Fruit fly (Drosophila melanogaster) whole organism, embryonic: ENCODE results near the gene CG43163.

ENCODE experiments used
- ATbp ChIP-seq: fragments of 200-800 bp; sonication (Bioruptor generic); optimal IDR thresholded peaks from 2 replicates; lab custom pipeline; 2017; ENCODE audit warnings: missing biosample characterization, mild to moderate bottlenecking, missing genetic modification characterization, missing genetic modification reagents
- Bgb ChIP-seq: fragments of 200-800 bp; sonication (Bioruptor generic); IDR thresholded peaks from 2 replicates; pipeline ENCODE4 v1.3.6; 2022; ENCODE audit warnings: missing biosample characterization, missing genetic modification characterization; ENCODE audit not compliant: partially characterized antibody
- BtbVII ChIP-seq: fragments of 200-800 bp; sonication (Bioruptor generic); optimal IDR thresholded peaks from 3 replicates; lab custom pipeline; 2017; ENCODE audit warnings: missing biosample characterization, mild to moderate bottlenecking, missing genetic modification characterization
- CG11695 ChIP-seq: fragments of 200-800 bp; sonication (Bioruptor generic); IDR thresholded peaks from 3 replicates; pipeline ENCODE4 v1.3.6; 2022; ENCODE audit warnings: missing biosample characterization, missing genetic modification characterization
- CG11696 ChIP-seq: fragments of 200-800 bp; sonication (Bioruptor generic); IDR thresholded peaks from 2 replicates; pipeline ENCODE4 v1.3.6; 2022; ENCODE audit warnings: missing biosample characterization, missing genetic modification characterization
- CG12391 ChIP-seq: fragments of 200-800 bp; sonication (Bioruptor generic); optimal IDR thresholded peaks from 3 replicates; lab custom pipeline; 2018; ENCODE audit warnings: missing biosample characterization, mild to moderate bottlenecking, missing genetic modification characterization, moderate library complexity
- CG13287 ChIP-seq: fragments of 200-800 bp; sonication (Bioruptor generic); IDR thresholded peaks from 2 replicates; pipeline ENCODE4 v1.3.6; 2022; ENCODE audit warnings: missing biosample characterization, missing genetic modification characterization; ENCODE audit not compliant: partially characterized antibody
- CG15073 ChIP-seq: fragments of 200-800 bp; sonication (Bioruptor generic); optimal IDR thresholded peaks from 2 replicates; lab custom pipeline; 2016; ENCODE audit warnings: missing biosample characterization, missing genetic modification characterization
- CG1529 ChIP-seq: fragments of 200-800 bp; sonication (Bioruptor generic); optimal IDR thresholded peaks from 3 replicates; lab custom pipeline; 2018; ENCODE audit warnings: missing biosample characterization, missing genetic modification characterization
- CG15514 ChIP-seq: fragments of 200-800 bp; sonication (Bioruptor generic); optimal IDR thresholded peaks from 3 replicates; lab custom pipeline; 2017; ENCODE audit warnings: missing biosample characterization, missing genetic modification characterization, mild to moderate bottlenecking, moderate library complexity, missing genetic modification reagents
- CG16815 ChIP-seq: fragments of 200-800 bp; sonication (Bioruptor generic); optimal IDR thresholded peaks from 3 replicates; lab custom pipeline; 2017; ENCODE audit warnings: missing biosample characterization, mild to moderate bottlenecking, missing genetic modification characterization
- CG17385 ChIP-seq: fragments of 200-800 bp; sonication (Bioruptor generic); optimal IDR thresholded peaks from 3 replicates; lab custom pipeline; 2018; ENCODE audit warnings: missing biosample characterization, mild to moderate bottlenecking, missing genetic modification characterization
- CG18262 ChIP-seq: fragments of 200-800 bp; optimal IDR thresholded peaks from 3 replicates; lab custom pipeline; 2019; ENCODE audit warnings: missing biosample characterization, mild to moderate bottlenecking, missing genetic modification characterization, moderate library complexity
- CG18764 ChIP-seq: fragments of 200-800 bp; sonication (Bioruptor generic); optimal IDR thresholded peaks from 3 replicates; lab custom pipeline; 2016; ENCODE audit warnings: missing biosample characterization, missing genetic modification characterization
- CG2712 ChIP-seq: fragments of 200-800 bp; optimal IDR thresholded peaks from 3 replicates; lab custom pipeline; 2019; ENCODE audit warnings: missing biosample characterization, mild to moderate bottlenecking, missing genetic modification characterization, moderate library complexity
- CG4707 ChIP-seq: fragments of 200-800 bp; sonication (Bioruptor generic); optimal IDR thresholded peaks from 2 replicates; lab custom pipeline; 2018; ENCODE audit warnings: missing biosample characterization, mild to moderate bottlenecking, missing genetic modification characterization, moderate library complexity
- CG6689 ChIP-seq: fragments of 200-800 bp; sonication (Bioruptor generic); IDR thresholded peaks from 2 replicates; pipeline ENCODE4 v1.3.6; 2022; ENCODE audit warnings: missing biosample characterization, missing genetic modification characterization
- CG7357 ChIP-seq: fragments of 200-800 bp; sonication (Bioruptor generic); IDR thresholded peaks from 3 replicates; pipeline ENCODE4 v1.3.6; 2022; ENCODE audit warnings: missing biosample characterization, missing genetic modification characterization
- CG7372 ChIP-seq: fragments of 200-800 bp; sonication (Bioruptor generic); IDR thresholded peaks from 2 replicates; pipeline ENCODE4 v1.3.6; 2022; ENCODE audit warnings: missing biosample characterization, missing genetic modification characterization
- CG7556 ChIP-seq: fragments of 200-800 bp; sonication (Bioruptor generic); optimal IDR thresholded peaks from 2 replicates; lab custom pipeline; 2017; ENCODE audit warnings: missing biosample characterization, mild to moderate bottlenecking, missing genetic modification characterization
- CG8359 ChIP-seq: fragments of 200-800 bp; sonication (Bioruptor generic); optimal IDR thresholded peaks from 2 replicates; lab custom pipeline; 2017; ENCODE audit warnings: missing biosample characterization, mild to moderate bottlenecking, missing genetic modification characterization, borderline replicate concordance
- CG8388 ChIP-seq: fragments of 200-800 bp; sonication (Bioruptor generic); optimal IDR thresholded peaks from 2 replicates; lab custom pipeline; 2019; ENCODE audit warnings: missing biosample characterization, mild to moderate bottlenecking, missing genetic modification characterization, moderate library complexity
- CG9437 ChIP-seq: fragments of 200-800 bp; sonication (Bioruptor generic); optimal IDR thresholded peaks from 2 replicates; lab custom pipeline; 2018; ENCODE audit warnings: missing biosample characterization, mild to moderate bottlenecking, missing genetic modification characterization
- D19A ChIP-seq: fragments of 200-800 bp; optimal IDR thresholded peaks from 3 replicates; lab custom pipeline; 2019; ENCODE audit warnings: missing biosample characterization, mild to moderate bottlenecking, missing genetic modification characterization, moderate library complexity
- Eip74EF ChIP-seq, 2 experiments: fragments of 200-800 bp in 1 of 2; fragments of >200 bp in 1 of 2; sonication (Bioruptor generic) in 1 of 2; optimal IDR thresholded peaks; 2 replicates each; lab custom pipeline; 2017 to 2019; ENCODE audit warnings: missing biosample characterization in 2 of 2, missing genetic modification characterization in 2 of 2, mild to moderate bottlenecking in 1 of 2, moderate library complexity in 1 of 2
- HLH3B ChIP-seq: fragments of 200-800 bp; sonication (Bioruptor generic); IDR thresholded peaks from 2 replicates; pipeline ENCODE4 v1.3.6; 2022; ENCODE audit warnings: missing biosample characterization, missing genetic modification characterization
- Hr78 ChIP-seq, 2 experiments: fragments of 200-800 bp in 1 of 2; fragments of >200 bp in 1 of 2; sonication (Bioruptor generic) in 1 of 2; optimal IDR thresholded peaks; 2 replicates each; lab custom pipeline; 2017 to 2019; ENCODE audit warnings: missing biosample characterization in 2 of 2, missing genetic modification characterization in 2 of 2, mild to moderate bottlenecking in 1 of 2, moderate library complexity in 1 of 2
- Oli ChIP-seq: fragments of 200-800 bp; sonication (Bioruptor generic); optimal IDR thresholded peaks from 2 replicates; lab custom pipeline; 2018; ENCODE audit warnings: missing biosample characterization, mild to moderate bottlenecking, missing genetic modification characterization, moderate library complexity
- PHDP ChIP-seq: fragments of 200-800 bp; sonication (Bioruptor generic); optimal IDR thresholded peaks from 3 replicates; lab custom pipeline; 2018; ENCODE audit warnings: missing biosample characterization, mild to moderate bottlenecking, missing genetic modification characterization, moderate library complexity
- Six4 ChIP-seq: fragments of 200-800 bp; sonication (Bioruptor generic); optimal IDR thresholded peaks from 2 replicates; lab custom pipeline; 2016; ENCODE audit warnings: missing biosample characterization, missing genetic modification characterization
- Sox100B ChIP-seq: fragments of 200-800 bp; sonication (Bioruptor generic); optimal IDR thresholded peaks from 3 replicates; lab custom pipeline; 2018; ENCODE audit warnings: missing biosample characterization, mild to moderate bottlenecking, missing genetic modification characterization
- Ssrp ChIP-seq: fragments of 200-800 bp; sonication (Bioruptor generic); optimal IDR thresholded peaks from 2 replicates; lab custom pipeline; 2018; ENCODE audit warnings: missing biosample characterization, mild to moderate bottlenecking, missing genetic modification characterization, moderate library complexity
- bigmax ChIP-seq: fragments of 200-800 bp; sonication (Bioruptor generic); optimal IDR thresholded peaks from 2 replicates; lab custom pipeline; 2018; ENCODE audit warnings: missing biosample characterization, mild to moderate bottlenecking, missing genetic modification characterization
- bowl ChIP-seq: fragments of 200-800 bp; sonication (Bioruptor generic); IDR thresholded peaks from 2 replicates; pipeline ENCODE4 v1.3.6; 2022; ENCODE audit warnings: missing biosample characterization, missing genetic modification characterization
- br ChIP-seq: fragments of >200 bp; optimal IDR thresholded peaks from 2 replicates; lab custom pipeline; 2017
- btn ChIP-seq: fragments of 200-800 bp; sonication (Bioruptor generic); optimal IDR thresholded peaks from 2 replicates; lab custom pipeline; 2016; ENCODE audit warnings: missing biosample characterization, missing genetic modification characterization
- dm ChIP-seq: fragments of 200-800 bp; sonication (Bioruptor generic); optimal IDR thresholded peaks from 3 replicates; lab custom pipeline; 2016; ENCODE audit warnings: missing biosample characterization, missing genetic modification characterization
- en ChIP-seq: fragments of 200-800 bp; sonication (Bioruptor generic); optimal IDR thresholded peaks from 2 replicates; lab custom pipeline; 2016; ENCODE audit warnings: missing biosample characterization, missing genetic modification characterization
- fd96Cb ChIP-seq: fragments of 200-800 bp; sonication (Bioruptor generic); optimal IDR thresholded peaks from 2 replicates; lab custom pipeline; 2018; ENCODE audit warnings: missing biosample characterization, mild to moderate bottlenecking, missing genetic modification characterization, moderate library complexity
- gt ChIP-seq: fragments of 200-800 bp; sonication (Bioruptor generic); IDR thresholded peaks from 2 replicates; pipeline ENCODE4 v1.3.6; 2022; ENCODE audit warnings: missing biosample characterization, missing genetic modification characterization
- lab ChIP-seq: fragments of 200-800 bp; sonication (Bioruptor generic); optimal IDR thresholded peaks from 3 replicates; lab custom pipeline; 2017; ENCODE audit warnings: missing biosample characterization, missing genetic modification characterization, mild to moderate bottlenecking, moderate library complexity, missing genetic modification reagents
- oc ChIP-seq: fragments of 200-800 bp; sonication (Bioruptor generic); optimal IDR thresholded peaks from 2 replicates; lab custom pipeline; 2018; ENCODE audit warnings: missing biosample characterization, mild to moderate bottlenecking, missing genetic modification characterization, moderate library complexity
- org-1 ChIP-seq: fragments of 200-800 bp; sonication (Bioruptor generic); optimal IDR thresholded peaks from 2 replicates; lab custom pipeline; 2017; ENCODE audit warnings: missing biosample characterization, missing genetic modification characterization
- phol ChIP-seq: fragments of 200-800 bp; sonication (Bioruptor generic); optimal IDR thresholded peaks from 3 replicates; lab custom pipeline; 2018; ENCODE audit warnings: missing biosample characterization, mild to moderate bottlenecking, missing genetic modification characterization, moderate library complexity
- ro ChIP-seq: fragments of 200-800 bp; sonication (Bioruptor generic); IDR thresholded peaks from 2 replicates; pipeline ENCODE4 v1.3.6; 2022; ENCODE audit warnings: missing biosample characterization, missing genetic modification characterization
- tio ChIP-seq: fragments of 200-800 bp; sonication (Bioruptor generic); optimal IDR thresholded peaks from 2 replicates; lab custom pipeline; 2017; ENCODE audit warnings: missing biosample characterization, missing genetic modification characterization, inconsistent platforms
- tna ChIP-seq: fragments of 200-800 bp; sonication (Bioruptor generic); IDR thresholded peaks from 2 replicates; pipeline ENCODE4 v1.3.6; 2022; ENCODE audit warnings: missing biosample characterization, missing genetic modification characterization; ENCODE audit not compliant: partially characterized antibody
- unc-4 ChIP-seq: fragments of 200-800 bp; sonication (Bioruptor generic); IDR thresholded peaks from 2 replicates; pipeline ENCODE4 v1.3.6; 2022; ENCODE audit warnings: missing biosample characterization, missing genetic modification characterization; ENCODE audit not compliant: partially characterized antibody

Gene CG43163

DNA sequence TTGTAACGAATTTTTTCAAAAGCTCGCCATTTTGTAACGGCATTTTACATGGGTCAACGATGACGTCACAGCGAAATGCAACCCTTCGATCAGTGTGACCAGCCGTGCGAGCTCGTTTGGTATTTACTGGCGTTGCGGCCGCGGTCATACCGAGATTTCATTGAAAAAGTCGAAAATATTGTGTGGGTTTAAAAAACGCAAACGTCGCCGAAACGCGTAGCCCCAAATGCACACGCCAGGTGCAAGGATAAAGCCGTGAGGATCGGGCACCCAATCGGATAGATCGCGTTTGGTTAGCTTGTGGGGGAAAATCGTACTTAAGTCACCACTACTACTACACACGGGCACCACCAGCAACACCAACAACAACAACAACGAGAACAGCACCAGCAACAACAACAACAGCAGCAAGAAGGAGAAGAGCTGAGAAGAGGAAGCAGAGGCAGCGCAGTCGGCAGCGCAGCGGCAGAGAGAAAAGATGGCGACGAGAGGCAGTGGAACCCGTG is 82.1 kb downstream of the CG43163 start, which contains the start of gene Cbl (continued):
- no peak for TF ChIP-seq CG11695
- TF ChIP-seq ro: no peak
- no peak for TF ChIP-seq bowl (GFP tag; lab: Robert Waterston, UW)
- TF ChIP-seq dm: peak; percentile 21
- no peak for TF ChIP-seq lab (GFP tag; lab: Kevin White, UChicago)
- TF ChIP-seq en (GFP tag; lab: Kevin White, UChicago): no peak
- no peak for TF ChIP-seq oc (tag; lab: Kevin White, UChicago)
- no peak for TF ChIP-seq Ssrp
- no peak for TF ChIP-seq org-1
- peak; percentile 41; the same call in 1 of the 2 replicates for TF ChIP-seq gt (GFP tag; lab: Robert Waterston, UW)

DNA sequence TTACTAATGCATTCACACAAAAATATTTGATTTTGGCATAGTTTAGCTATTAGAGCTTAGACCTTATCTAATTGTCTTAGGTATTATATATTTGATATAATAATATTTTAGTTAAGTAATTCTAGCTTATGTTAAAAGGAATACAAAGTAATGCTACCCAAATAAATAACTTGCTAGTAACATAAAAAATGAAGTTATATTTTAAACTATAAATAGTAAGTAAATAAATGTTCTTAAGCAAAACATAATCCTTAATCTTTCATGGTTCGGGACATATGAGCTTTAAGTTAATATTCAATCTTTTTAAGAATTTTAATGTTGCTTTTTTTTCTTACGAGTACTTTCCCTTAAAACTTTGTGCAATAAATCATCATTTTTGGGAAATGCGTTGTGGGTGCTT is 83.8 kb downstream of the CG43163 start:
- TF ChIP-seq CG15073: no peak
- TF ChIP-seq fd96Cb: peak; percentile 10
- peak in 1 of 2 experiments; percentile 32 for TF ChIP-seq Eip74EF (GFP tag; optimal IDR thresholded peaks at IDR 0.05; lab: Kevin White, UChicago)
- TF ChIP-seq CG15514: no peak
- TF ChIP-seq CG4707 (GFP tag; lab: Kevin White, UChicago): no peak
- peak; percentile 1 for TF ChIP-seq PHDP (tag; lab: Kevin White, UChicago)
- no peak for TF ChIP-seq btn (GFP tag; lab: Kevin White, UChicago)
- peak; percentile 6 for TF ChIP-seq CG8388
- peak in 1 of 2 experiments; percentile 17 for TF ChIP-seq Hr78 (GFP tag; optimal IDR thresholded peaks at IDR 0.05; lab: Kevin White, UChicago)
- peak; percentile 7 for TF ChIP-seq CG17385 (GFP tag; lab: Kevin White, UChicago)
- TF ChIP-seq phol (tag; lab: Kevin White, UChicago): peak; percentile 49
- peak; percentile 14 for TF ChIP-seq ATbp
- TF ChIP-seq Oli (tag; lab: Kevin White, UChicago): peak; percentile 19
- peak; percentile 26 for TF ChIP-seq Six4 (GFP tag; lab: Kevin White, UChicago)
- TF ChIP-seq CG11696: no peak
- no peak for TF ChIP-seq CG7357
- TF ChIP-seq tna (GFP tag; lab: Robert Waterston, UW): no peak
- 0 out of 2 replicates have a peak, but pooled peaks have one; percentile 24 for TF ChIP-seq CG6689
- TF ChIP-seq Ssrp: peak; percentile 25
- peak; percentile 70 for TF ChIP-seq CG18262 (tag; lab: Kevin White, UChicago)
- TF ChIP-seq CG13287 (GFP tag; lab: Robert Waterston, UW): no peak
- peak; percentile 23 for TF ChIP-seq D19A (tag; lab: Kevin White, UChicago)
- TF ChIP-seq CG8359 (GFP tag; lab: Kevin White, UChicago): no peak
- TF ChIP-seq CG9437 (GFP tag; lab: Kevin White, UChicago): peak; percentile 51
- no peak for TF ChIP-seq CG18764 (GFP tag; lab: Kevin White, UChicago)
- TF ChIP-seq CG7372 (GFP tag; lab: Robert Waterston, UW): no peak
- peak; percentile 35 for TF ChIP-seq CG12391 (tag; lab: Kevin White, UChicago)
- peak; percentile 15 for TF ChIP-seq tio (GFP tag; lab: Kevin White, UChicago)
- no peak for TF ChIP-seq BtbVII
- TF ChIP-seq HLH3B (GFP tag; lab: Robert Waterston, UW): no peak
- no peak for TF ChIP-seq br (lab: Kevin White, UChicago)
- TF ChIP-seq bigmax (GFP tag; lab: Kevin White, UChicago): no peak
- no peak for TF ChIP-seq Bgb (GFP tag; lab: Robert Waterston, UW)
- peak; percentile 20 for TF ChIP-seq CG2712
- no peak for TF ChIP-seq CG16815 (GFP tag; lab: Kevin White, UChicago)
- no peak for TF ChIP-seq unc-4 (GFP tag; lab: Robert Waterston, UW)
- TF ChIP-seq Sox100B (GFP tag; lab: Kevin White, UChicago): peak; percentile 62
- TF ChIP-seq CG7556: peak; percentile 43
- peak; percentile 11 for TF ChIP-seq CG1529 (GFP tag; lab: Kevin White, UChicago)
- no peak for TF ChIP-seq org-1
